Worm (Caenorhabditis elegans) whole organism, young adult: ENCODE data around the gene C18H7.11.

Experiments
- F57C9.4 ChIP-seq: sonication (generic microtip); optimal IDR thresholded peaks from 2 replicates; lab custom pipeline; 2017; ENCODE audit warnings: mild to moderate bottlenecking, missing genetic modification characterization, missing compliant biosample characterization
- Y67H2A.10 ChIP-seq: fragments of 200-800 bp; sonication (Bioruptor generic); conservative IDR thresholded peaks from 2 replicates; pipeline ENCODE4 v1.3.6; 2022; ENCODE audit warnings: missing genetic modification reagents, missing genetic modification characterization, missing compliant biosample characterization
- cebp-2 ChIP-seq: fragments of 200-800 bp; sonication (Bioruptor generic); IDR thresholded peaks from 2 replicates; pipeline ENCODE4 v1.3.6; 2022; ENCODE audit warnings: missing genetic modification characterization, missing compliant biosample characterization
- die-1 ChIP-seq: sonication (generic microtip); optimal IDR thresholded peaks from 2 replicates; lab custom pipeline; 2016; ENCODE audit warnings: missing genotype, mild to moderate bottlenecking, missing genetic modification characterization, missing compliant biosample characterization
- ekl-4 ChIP-seq: fragments of 200-800 bp; sonication (Bioruptor generic); IDR thresholded peaks from 2 replicates; pipeline ENCODE4 v1.3.6; 2022; ENCODE audit warnings: missing genetic modification reagents, missing genetic modification characterization, missing compliant biosample characterization
- hmg-20 ChIP-seq: fragments of 200-800 bp; sonication (Bioruptor generic); IDR thresholded peaks from 2 replicates; pipeline ENCODE4 v1.3.6; 2022; ENCODE audit warnings: missing genetic modification reagents, missing genetic modification characterization, missing compliant biosample characterization
- pha-4 ChIP-seq: fragments of 150-350 bp; sonication (generic microtip); optimal IDR thresholded peaks from 2 replicates; lab custom pipeline; 2014; ENCODE audit warnings: missing biosample characterization, missing genetic modification reagents, missing genetic modification characterization
- unc-62 ChIP-seq: fragments of 150-350 bp; optimal IDR thresholded peaks from 2 replicates; lab custom pipeline; 2014; ENCODE audit warnings: missing biosample characterization, missing genetic modification reagents, missing genetic modification characterization
- zim-3 ChIP-seq: sonication (generic microtip); optimal IDR thresholded peaks from 2 replicates; lab custom pipeline; 2017; ENCODE audit warnings: mild to moderate bottlenecking, missing genetic modification characterization, moderate library complexity, missing compliant biosample characterization
- ztf-3 ChIP-seq: fragments of 200-800 bp; sonication (Bioruptor generic); optimal IDR thresholded peaks from 2 replicates; lab custom pipeline; 2018; ENCODE audit warnings: mild to moderate bottlenecking, missing genetic modification characterization, missing compliant biosample characterization

ce11 chrIV:605431-605830, 8.7 kb downstream of the C18H7.11 start:
- TF ChIP-seq hmg-20 (GFP tag; lab: Robert Waterston, UW) (no peak), ekl-4 (GFP tag; lab: Robert Waterston, UW) (no peak), Y67H2A.10 (GFP tag; lab: Robert Waterston, UW) (no peak), cebp-2 (GFP tag; lab: Robert Waterston, UW) (no peak), ztf-3 (GFP tag; lab: Kevin White, UChicago) (no peak), zim-3 (no peak), F57C9.4 (tag; lab: Kevin White, UChicago) (no peak), die-1 (tag; lab: Kevin White, UChicago) (no peak), pha-4 (no peak), unc-62 (GFP tag; lab: Kevin White, UChicago) (no peak)
